Worm (Caenorhabditis elegans) whole organism, early embryonic: Measurements from ENCODE around the gene mrck-1.

Experiments used
- B0310.2 ChIP-seq: sonication (generic microtip); optimal IDR thresholded peaks from 2 replicates; lab custom pipeline; 2016; ENCODE audit warnings: mild to moderate bottlenecking, missing genetic modification characterization, missing compliant biosample characterization
- aly-1 ChIP-seq: sonication (generic microtip); optimal IDR thresholded peaks from 2 replicates; lab custom pipeline; 2016; ENCODE audit warnings: missing genetic modification characterization, missing compliant biosample characterization
- ama-1 ChIP-seq: fragments of 150-350 bp; optimal IDR thresholded peaks from 2 replicates; lab custom pipeline; 2014
- ceh-36 ChIP-seq: sonication (generic microtip); optimal IDR thresholded peaks from 2 replicates; lab custom pipeline; 2016; ENCODE audit warnings: missing genetic modification characterization, inconsistent platforms, missing compliant biosample characterization
- ets-7 ChIP-seq: sonication (generic microtip); optimal IDR thresholded peaks from 2 replicates; lab custom pipeline; 2016; ENCODE audit warnings: missing genotype, missing genetic modification characterization, missing compliant biosample characterization
- flt-1 ChIP-seq: fragments of 200-800 bp; sonication (Bioruptor generic); IDR thresholded peaks from 2 replicates; pipeline ENCODE4 v1.3.6; 2022; ENCODE audit warnings: missing genetic modification characterization, missing compliant biosample characterization
- pes-1 ChIP-seq: fragments of 200-800 bp; sonication (Bioruptor generic); IDR thresholded peaks from 2 replicates; pipeline ENCODE4 v1.3.6; 2022; ENCODE audit warnings: missing genetic modification reagents, missing genetic modification characterization, missing compliant biosample characterization
- scrt-1 ChIP-seq: fragments of 200-800 bp; sonication (Bioruptor generic); IDR thresholded peaks from 2 replicates; pipeline ENCODE4 v1.3.6; 2022; ENCODE audit warnings: missing genetic modification characterization, missing compliant biosample characterization
- sea-1 ChIP-seq: fragments of 200-800 bp; sonication (Bioruptor generic); conservative IDR thresholded peaks from 2 replicates; pipeline ENCODE4 v1.3.6; 2022; ENCODE audit warnings: missing genetic modification characterization, missing compliant biosample characterization
- tbx-37 ChIP-seq: fragments of 200-800 bp; sonication (Bioruptor generic); conservative IDR thresholded peaks from 2 replicates; pipeline ENCODE4 v1.3.6; 2022; ENCODE audit warnings: missing genetic modification reagents, missing genetic modification characterization, missing compliant biosample characterization
- tra-4 ChIP-seq: sonication (generic microtip); optimal IDR thresholded peaks from 2 replicates; lab custom pipeline; 2017; ENCODE audit warnings: missing genetic modification characterization, missing compliant biosample characterization

- TF ChIP-seq pes-1 (GFP tag; lab: Robert Waterston, UW) (no peak), tbx-37 (GFP tag; lab: Robert Waterston, UW) (no peak), ama-1 (no peak), flt-1 (GFP tag; lab: Robert Waterston, UW) (no peak), B0310.2 (tag; lab: Kevin White, UChicago) (no peak), ceh-36 (no peak), ets-7 (tag; lab: Kevin White, UChicago) (no peak), scrt-1 (GFP tag; lab: Robert Waterston, UW) (no peak), sea-1 (GFP tag; lab: Robert Waterston, UW) (no peak), tra-4 (no peak), aly-1 (tag; lab: Kevin White, UChicago) (no peak)
Measured at ce11 chrV:6316632-6317031, 49.5 kb upstream of the mrck-1 start, which contains the start of gene cest-24.
